Fruit fly (Drosophila melanogaster): ENCODE results near the gene cwo.

DNA sequence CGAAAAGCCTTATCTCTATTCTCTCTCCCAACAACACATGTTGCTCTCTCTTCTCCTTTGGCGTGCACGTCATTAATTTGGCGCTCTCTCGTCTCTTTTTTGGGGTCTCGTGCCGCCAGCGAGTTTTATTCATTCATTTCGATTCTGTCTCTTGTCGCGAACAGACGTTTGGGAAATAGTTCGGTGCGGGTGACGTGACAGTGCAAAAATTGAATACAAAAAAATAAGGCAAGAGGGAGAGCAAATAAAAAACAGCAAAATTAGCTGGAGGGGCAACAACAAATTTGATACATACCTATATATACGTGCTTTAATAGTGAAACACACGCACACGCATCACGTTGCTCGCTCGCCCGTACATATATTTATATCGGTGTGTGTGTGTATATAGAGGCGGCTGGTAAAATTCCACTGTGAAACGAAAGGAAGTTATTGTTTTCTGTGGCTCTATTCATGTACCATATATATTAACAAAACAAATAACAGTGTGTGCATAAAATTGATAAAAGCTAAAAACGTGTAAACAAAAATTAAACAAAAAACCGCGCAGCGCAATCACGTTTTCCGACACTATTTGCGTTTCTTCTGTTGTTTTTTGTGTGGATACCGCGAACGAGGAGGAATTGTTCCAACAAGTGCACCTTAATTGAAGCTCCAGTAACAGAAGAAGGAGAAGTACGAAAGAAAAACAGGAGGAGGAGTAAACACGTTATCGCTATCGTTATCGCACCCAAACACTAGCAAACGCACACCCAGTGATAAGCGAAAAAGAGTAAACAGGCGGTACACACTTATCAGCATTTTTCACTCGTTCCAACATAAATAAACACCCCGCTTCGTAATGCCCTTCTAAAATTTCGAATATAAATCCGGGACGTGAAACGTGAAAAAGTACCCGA lies at the start of gene cwo:
- no peak for TF ChIP-seq insv (optimal IDR thresholded peaks at IDR 0.05)
- TF ChIP-seq psq (optimal IDR thresholded peaks at IDR 0.05): no peak
- TF ChIP-seq ttk (optimal IDR thresholded peaks at IDR 0.05): no peak
- no peak for TF ChIP-seq h (optimal IDR thresholded peaks at IDR 0.05)
- no peak for TF ChIP-seq Myc (optimal IDR thresholded peaks at IDR 0.05)
- TF ChIP-seq Sin3A (optimal IDR thresholded peaks at IDR 0.05): no peak
